Worm (Caenorhabditis elegans) whole organism, L2 larva: ENCODE results near the gene ZC449.2.
A peak's percentile ranks its signal among the peaks of the same experiment; 100 is the strongest.

Source experiments
- C34F6.9 ChIP-seq: fragments of 150-350 bp; optimal IDR thresholded peaks from 2 replicates; lab custom pipeline; 2014; ENCODE audit warnings: missing biosample characterization, missing genetic modification characterization
- F13H6.1 ChIP-seq: sonication (generic microtip); optimal IDR thresholded peaks from 2 replicates; lab custom pipeline; 2016; ENCODE audit warnings: missing genetic modification characterization, missing compliant biosample characterization
- R02D3.7 ChIP-seq: fragments of 150-350 bp; optimal IDR thresholded peaks from 2 replicates; lab custom pipeline; 2014; ENCODE audit warnings: missing biosample characterization, missing genetic modification characterization
- Y55F3AM.14 ChIP-seq: fragments of 200-800 bp; sonication (Bioruptor generic); optimal IDR thresholded peaks from 2 replicates; lab custom pipeline; 2018; ENCODE audit warnings: mild to moderate bottlenecking, missing genetic modification characterization, missing compliant biosample characterization
- alr-1 ChIP-seq: fragments of 150-350 bp; optimal IDR thresholded peaks from 2 replicates; lab custom pipeline; 2014; ENCODE audit warnings: missing biosample characterization, missing genetic modification characterization
- aly-2 ChIP-seq: fragments of 150-350 bp; optimal IDR thresholded peaks from 2 replicates; lab custom pipeline; 2014; ENCODE audit warnings: missing biosample characterization, missing genetic modification characterization
- ceh-16 ChIP-seq: fragments of 150-350 bp; optimal IDR thresholded peaks from 2 replicates; lab custom pipeline; 2014; ENCODE audit warnings: missing biosample characterization, missing genetic modification characterization
- ceh-82 ChIP-seq: fragments of 150-350 bp; optimal IDR thresholded peaks from 2 replicates; lab custom pipeline; 2014; ENCODE audit warnings: missing biosample characterization, missing genetic modification characterization
- crh-2 ChIP-seq: sonication (generic microtip); optimal IDR thresholded peaks from 2 replicates; lab custom pipeline; 2017; ENCODE audit warnings: missing biosample characterization, missing genetic modification characterization
- dmd-4 ChIP-seq: sonication (generic microtip); optimal IDR thresholded peaks from 2 replicates; lab custom pipeline; 2017; ENCODE audit warnings: missing biosample characterization, missing genetic modification characterization
- egl-27 ChIP-seq: sonication (generic microtip); optimal IDR thresholded peaks from 3 replicates; lab custom pipeline; 2017; ENCODE audit warnings: missing biosample characterization, missing genetic modification reagents, missing genetic modification characterization
- elt-1 ChIP-seq: fragments of 150-350 bp; optimal IDR thresholded peaks from 2 replicates; lab custom pipeline; 2014; ENCODE audit warnings: missing biosample characterization, missing genetic modification characterization
- fos-1 ChIP-seq: fragments of 150-350 bp; optimal IDR thresholded peaks from 2 replicates; lab custom pipeline; 2014; ENCODE audit warnings: missing biosample characterization, missing genetic modification characterization
- lin-11 ChIP-seq: fragments of 150-350 bp; sonication (generic microtip); optimal IDR thresholded peaks from 2 replicates; lab custom pipeline; 2014; ENCODE audit warnings: missing biosample characterization, missing genetic modification characterization, inconsistent platforms, mixed read lengths
- lin-39 ChIP-seq: fragments of 150-350 bp; optimal IDR thresholded peaks from 2 replicates; lab custom pipeline; 2014; ENCODE audit warnings: missing biosample characterization, missing genetic modification reagents, missing genetic modification characterization
- lsy-2 ChIP-seq, 2 experiments: fragments of 150-350 bp in 1 of 2; sonication (generic microtip) in 1 of 2; optimal IDR thresholded peaks; 2 replicates each; lab custom pipeline; 2014 to 2017; ENCODE audit warnings: missing biosample characterization in 2 of 2, missing genetic modification characterization in 2 of 2
- mab-5 ChIP-seq: fragments of 150-350 bp; optimal IDR thresholded peaks from 2 replicates; lab custom pipeline; 2014; ENCODE audit warnings: missing biosample characterization, missing genetic modification characterization
- nhr-10 ChIP-seq: sonication (generic microtip); optimal IDR thresholded peaks from 2 replicates; lab custom pipeline; 2017; ENCODE audit warnings: missing biosample characterization, missing genetic modification characterization
- nhr-11 ChIP-seq: fragments of 150-350 bp; optimal IDR thresholded peaks from 2 replicates; lab custom pipeline; 2014; ENCODE audit warnings: missing biosample characterization, missing genetic modification characterization
- nhr-12 ChIP-seq: fragments of 150-350 bp; optimal IDR thresholded peaks from 2 replicates; lab custom pipeline; 2014; ENCODE audit warnings: missing biosample characterization, missing genetic modification characterization
- nhr-21 ChIP-seq: fragments of 150-350 bp; optimal IDR thresholded peaks from 2 replicates; lab custom pipeline; 2014; ENCODE audit warnings: missing biosample characterization, missing genetic modification characterization
- nhr-23 ChIP-seq: fragments of 150-350 bp; optimal IDR thresholded peaks from 2 replicates; lab custom pipeline; 2014; ENCODE audit warnings: missing biosample characterization, missing genetic modification reagents, missing genetic modification characterization
- nhr-237 ChIP-seq: fragments of 150-350 bp; optimal IDR thresholded peaks from 2 replicates; lab custom pipeline; 2014; ENCODE audit warnings: missing biosample characterization, missing genetic modification characterization
- nhr-25 ChIP-seq: fragments of 150-350 bp; sonication (generic microtip); optimal IDR thresholded peaks from 3 replicates; lab custom pipeline; 2014; ENCODE audit warnings: missing biosample characterization, missing genetic modification characterization
- nhr-77 ChIP-seq: fragments of 150-350 bp; optimal IDR thresholded peaks from 2 replicates; lab custom pipeline; 2014; ENCODE audit warnings: missing biosample characterization, missing genetic modification characterization
- sem-4 ChIP-seq: fragments of 150-350 bp; optimal IDR thresholded peaks from 2 replicates; lab custom pipeline; 2014; ENCODE audit warnings: missing biosample characterization, missing genetic modification reagents, missing genetic modification characterization
- skn-1 ChIP-seq: sonication (generic microtip); optimal IDR thresholded peaks from 2 replicates; lab custom pipeline; 2017; ENCODE audit warnings: missing biosample characterization, missing genetic modification characterization
- sma-3 ChIP-seq: sonication (generic microtip); optimal IDR thresholded peaks from 2 replicates; lab custom pipeline; 2016; ENCODE audit warnings: missing genetic modification reagents, missing genetic modification characterization, missing compliant biosample characterization
- sma-9 ChIP-seq, 2 experiments: fragments of 150-350 bp in 1 of 2; sonication (generic microtip) in 1 of 2; optimal IDR thresholded peaks; 2 replicates each; lab custom pipeline; 2014 to 2016; ENCODE audit warnings: missing genetic modification characterization in 2 of 2, mild to moderate bottlenecking in 1 of 2, missing biosample characterization in 1 of 2, missing compliant biosample characterization in 1 of 2, missing genetic modification reagents in 1 of 2, moderate library complexity in 1 of 2
- snpc-4 ChIP-seq: fragments of 150-350 bp; optimal IDR thresholded peaks from 2 replicates; lab custom pipeline; 2014; ENCODE audit warnings: missing biosample characterization, missing genetic modification characterization
- unc-39 ChIP-seq: fragments of 150-350 bp; optimal IDR thresholded peaks from 2 replicates; lab custom pipeline; 2014; ENCODE audit warnings: missing biosample characterization, missing genetic modification characterization
- unc-55 ChIP-seq: fragments of 150-350 bp; sonication (generic microtip); optimal IDR thresholded peaks from 3 replicates; lab custom pipeline; 2014; ENCODE audit warnings: missing biosample characterization, missing genetic modification reagents, missing genetic modification characterization
- zag-1 ChIP-seq: fragments of 150-350 bp; optimal IDR thresholded peaks from 2 replicates; lab custom pipeline; 2014; ENCODE audit warnings: missing biosample characterization, missing genetic modification characterization
- ztf-1 ChIP-seq: fragments of 200-800 bp; sonication (Bioruptor generic); conservative IDR thresholded peaks from 2 replicates; pipeline ENCODE4 v1.3.6; 2022; ENCODE audit warnings: missing genetic modification characterization, missing compliant biosample characterization
- ztf-4 ChIP-seq: fragments of 150-350 bp; optimal IDR thresholded peaks from 2 replicates; lab custom pipeline; 2014; ENCODE audit warnings: missing biosample characterization, missing genetic modification characterization

Gene ZC449.2

ce11 chrX:5031742-5032141, 10.7 kb downstream of the ZC449.2 start:
- TF ChIP-seq zag-1 (tag; lab: Kevin White, UChicago) (peak; percentile 73), egl-27 (tag; lab: Kevin White, UChicago) (no peak), lsy-2 (tag; optimal IDR thresholded peaks at IDR 0.05; lab: Kevin White, UChicago) (peak in 1 of 2 experiments; percentile 44), sem-4 (peak; percentile 54), C34F6.9 (tag; lab: Kevin White, UChicago) (peak; percentile 26), ztf-1 (no peak), unc-55 (peak; percentile 73), crh-2 (peak; percentile 50)
- TF ChIP-seq, all 48 proteins: peak for 6

ce11 chrX:5033868-5034267, 12.8 kb downstream of the ZC449.2 start, which contains the start of gene ZC449.4:
TSS of gene ZC449.4 (minus strand) at chrX:5033968.
- TF ChIP-seq nhr-77 (no peak), nhr-10 (tag; lab: Kevin White, UChicago) (no peak), nhr-23 (tag; lab: Kevin White, UChicago) (no peak), lin-39 (no peak), egl-27 (tag; lab: Kevin White, UChicago) (no peak), ceh-16 (tag; lab: Kevin White, UChicago) (no peak), nhr-11 (tag; lab: Kevin White, UChicago) (no peak)

ce11 chrX:5037673-5038072, 16.6 kb downstream of the ZC449.2 start, which contains the start of gene ZC449.5:
TSS of gene ZC449.5 (minus strand) at chrX:5037773.
- TF ChIP-seq fos-1 (tag; lab: Kevin White, UChicago) (no peak), dmd-4 (tag; lab: Kevin White, UChicago) (no peak), C34F6.9 (tag; lab: Kevin White, UChicago) (no peak), snpc-4 (tag; lab: Kevin White, UChicago) (no peak), nhr-77 (no peak), sma-9 (GFP tag; optimal IDR thresholded peaks at IDR 0.05; lab: Kevin White, UChicago) (no peak), sma-9 (tag; optimal IDR thresholded peaks at IDR 0.05; lab: Kevin White, UChicago) (no peak), nhr-21 (tag; lab: Kevin White, UChicago) (no peak), nhr-237 (tag; lab: Kevin White, UChicago) (no peak), sma-3 (GFP tag; lab: Kevin White, UChicago) (no peak), F13H6.1 (tag; lab: Kevin White, UChicago) (no peak), crh-2 (no peak), lin-11 (tag; lab: Kevin White, UChicago) (no peak)

- no peak for TF ChIP-seq nhr-12 (tag; lab: Kevin White, UChicago)
- no peak for TF ChIP-seq Y55F3AM.14 (GFP tag; lab: Kevin White, UChicago)
- TF ChIP-seq sem-4 = no peak
- TF ChIP-seq ceh-16 (tag; lab: Kevin White, UChicago) = no peak
- TF ChIP-seq alr-1 (tag; lab: Kevin White, UChicago) = no peak
- no peak for TF ChIP-seq aly-2 (tag; lab: Kevin White, UChicago)
- TF ChIP-seq lin-11 (tag; lab: Kevin White, UChicago) = no peak
- no peak for TF ChIP-seq R02D3.7 (tag; lab: Kevin White, UChicago)
- no peak for TF ChIP-seq ceh-82 (tag; lab: Kevin White, UChicago)
- no peak for TF ChIP-seq nhr-77
- TF ChIP-seq lsy-2 (tag; optimal IDR thresholded peaks at IDR 0.05; lab: Kevin White, UChicago) = no peak
- no peak for TF ChIP-seq egl-27 (tag; lab: Kevin White, UChicago)
- no peak for TF ChIP-seq unc-39 (tag; lab: Kevin White, UChicago)
- TF ChIP-seq nhr-21 (tag; lab: Kevin White, UChicago) = no peak
- TF ChIP-seq nhr-25 (tag; lab: Kevin White, UChicago) = no peak
Observed at ce11 chrX:5038812-5039211, 17.7 kb downstream of the ZC449.2 start.

ce11 chrX:5040038-5040437, 19.0 kb downstream of the ZC449.2 start:
- TF ChIP-seq elt-1 (tag; lab: Kevin White, UChicago) (no peak), ztf-1 (no peak), sem-4 (no peak), R02D3.7 (tag; lab: Kevin White, UChicago) (no peak), alr-1 (tag; lab: Kevin White, UChicago) (no peak), nhr-237 (tag; lab: Kevin White, UChicago) (no peak), unc-55 (no peak), ceh-16 (tag; lab: Kevin White, UChicago) (no peak), nhr-23 (tag; lab: Kevin White, UChicago) (no peak), crh-2 (no peak), fos-1 (tag; lab: Kevin White, UChicago) (no peak), mab-5 (tag; lab: Kevin White, UChicago) (no peak), ztf-4 (tag; lab: Kevin White, UChicago) (no peak), nhr-10 (tag; lab: Kevin White, UChicago) (no peak), skn-1 (tag; lab: Kevin White, UChicago) (no peak)
